Worm (Caenorhabditis elegans) whole organism, L2 larva: Measurements from ENCODE around the gene C27C12.3.
A peak's percentile ranks its signal among the peaks of the same experiment; 100 is the strongest.

Source experiments
- C34F6.9 ChIP-seq: fragments of 150-350 bp; optimal IDR thresholded peaks from 2 replicates; lab custom pipeline; 2014; ENCODE audit warnings: missing biosample characterization, missing genetic modification characterization
- F13H6.1 ChIP-seq: sonication (generic microtip); optimal IDR thresholded peaks from 2 replicates; lab custom pipeline; 2016; ENCODE audit warnings: missing genetic modification characterization, missing compliant biosample characterization
- ZK546.5 ChIP-seq: sonication (generic microtip); optimal IDR thresholded peaks from 2 replicates; lab custom pipeline; 2017; ENCODE audit warnings: missing biosample characterization, missing genetic modification characterization
- alr-1 ChIP-seq: fragments of 150-350 bp; optimal IDR thresholded peaks from 2 replicates; lab custom pipeline; 2014; ENCODE audit warnings: missing biosample characterization, missing genetic modification characterization
- aly-2 ChIP-seq: fragments of 150-350 bp; optimal IDR thresholded peaks from 2 replicates; lab custom pipeline; 2014; ENCODE audit warnings: missing biosample characterization, missing genetic modification characterization
- ama-1 ChIP-seq: fragments of 150-350 bp; optimal IDR thresholded peaks from 2 replicates; lab custom pipeline; 2018; ENCODE audit warnings: inconsistent platforms
- ceh-16 ChIP-seq: fragments of 150-350 bp; optimal IDR thresholded peaks from 2 replicates; lab custom pipeline; 2014; ENCODE audit warnings: missing biosample characterization, missing genetic modification characterization
- crh-2 ChIP-seq: sonication (generic microtip); optimal IDR thresholded peaks from 2 replicates; lab custom pipeline; 2017; ENCODE audit warnings: missing biosample characterization, missing genetic modification characterization
- dmd-4 ChIP-seq: sonication (generic microtip); optimal IDR thresholded peaks from 2 replicates; lab custom pipeline; 2017; ENCODE audit warnings: missing biosample characterization, missing genetic modification characterization
- elt-1 ChIP-seq: fragments of 150-350 bp; optimal IDR thresholded peaks from 2 replicates; lab custom pipeline; 2014; ENCODE audit warnings: missing biosample characterization, missing genetic modification characterization
- elt-3 ChIP-seq: sonication (generic microtip); optimal IDR thresholded peaks from 2 replicates; lab custom pipeline; 2017; ENCODE audit warnings: missing biosample characterization, missing genetic modification characterization
- fos-1 ChIP-seq: fragments of 150-350 bp; optimal IDR thresholded peaks from 2 replicates; lab custom pipeline; 2014; ENCODE audit warnings: missing biosample characterization, missing genetic modification characterization
- gmeb-1 ChIP-seq: fragments of 150-350 bp; optimal IDR thresholded peaks from 2 replicates; lab custom pipeline; 2014; ENCODE audit warnings: missing biosample characterization, missing genetic modification characterization
- lin-11 ChIP-seq: fragments of 150-350 bp; sonication (generic microtip); optimal IDR thresholded peaks from 2 replicates; lab custom pipeline; 2014; ENCODE audit warnings: missing biosample characterization, missing genetic modification characterization, inconsistent platforms, mixed read lengths
- mab-5 ChIP-seq: fragments of 150-350 bp; optimal IDR thresholded peaks from 2 replicates; lab custom pipeline; 2014; ENCODE audit warnings: missing biosample characterization, missing genetic modification characterization
- mdl-1 ChIP-seq, 2 experiments: fragments of 150-350 bp in 1 of 2; sonication (generic microtip) in 1 of 2; optimal IDR thresholded peaks; 2 replicates each; lab custom pipeline; 2017; ENCODE audit warnings: missing biosample characterization in 2 of 2, missing genetic modification characterization in 2 of 2
- nhr-129 ChIP-seq: fragments of 150-350 bp; optimal IDR thresholded peaks from 2 replicates; lab custom pipeline; 2014; ENCODE audit warnings: missing biosample characterization, missing genetic modification characterization
- nhr-21 ChIP-seq: fragments of 150-350 bp; optimal IDR thresholded peaks from 2 replicates; lab custom pipeline; 2014; ENCODE audit warnings: missing biosample characterization, missing genetic modification characterization
- nhr-23 ChIP-seq: fragments of 150-350 bp; optimal IDR thresholded peaks from 2 replicates; lab custom pipeline; 2014; ENCODE audit warnings: missing biosample characterization, missing genetic modification reagents, missing genetic modification characterization
- nhr-25 ChIP-seq: fragments of 150-350 bp; sonication (generic microtip); optimal IDR thresholded peaks from 3 replicates; lab custom pipeline; 2014; ENCODE audit warnings: missing biosample characterization, missing genetic modification characterization
- sem-4 ChIP-seq: fragments of 150-350 bp; optimal IDR thresholded peaks from 2 replicates; lab custom pipeline; 2014; ENCODE audit warnings: missing biosample characterization, missing genetic modification reagents, missing genetic modification characterization
- sma-3 ChIP-seq: sonication (generic microtip); optimal IDR thresholded peaks from 2 replicates; lab custom pipeline; 2016; ENCODE audit warnings: missing genetic modification reagents, missing genetic modification characterization, missing compliant biosample characterization
- sma-9 ChIP-seq, 2 experiments: fragments of 150-350 bp in 1 of 2; sonication (generic microtip) in 1 of 2; optimal IDR thresholded peaks; 2 replicates each; lab custom pipeline; 2014 to 2016; ENCODE audit warnings: missing genetic modification characterization in 2 of 2, mild to moderate bottlenecking in 1 of 2, missing biosample characterization in 1 of 2, missing compliant biosample characterization in 1 of 2, missing genetic modification reagents in 1 of 2, moderate library complexity in 1 of 2
- unc-55 ChIP-seq: fragments of 150-350 bp; sonication (generic microtip); optimal IDR thresholded peaks from 3 replicates; lab custom pipeline; 2014; ENCODE audit warnings: missing biosample characterization, missing genetic modification reagents, missing genetic modification characterization
- zag-1 ChIP-seq: fragments of 150-350 bp; optimal IDR thresholded peaks from 2 replicates; lab custom pipeline; 2014; ENCODE audit warnings: missing biosample characterization, missing genetic modification characterization
- ztf-1 ChIP-seq: fragments of 200-800 bp; sonication (Bioruptor generic); conservative IDR thresholded peaks from 2 replicates; pipeline ENCODE4 v1.3.6; 2022; ENCODE audit warnings: missing genetic modification characterization, missing compliant biosample characterization
- ztf-11 ChIP-seq: sonication (generic microtip); optimal IDR thresholded peaks from 2 replicates; lab custom pipeline; 2017; ENCODE audit warnings: missing biosample characterization, missing genetic modification characterization
- ztf-4 ChIP-seq: fragments of 150-350 bp; optimal IDR thresholded peaks from 2 replicates; lab custom pipeline; 2014; ENCODE audit warnings: missing biosample characterization, missing genetic modification characterization

The C27C12.3 gene

ce11 chrX:14816717-14817116 is 48.9 kb downstream of the C27C12.3 start:
- TF ChIP-seq sma-3 (GFP tag; lab: Kevin White, UChicago) (no peak), ztf-1 (GFP tag; lab: Robert Waterston, UW) (no peak), zag-1 (tag; lab: Kevin White, UChicago) (no peak), nhr-129 (tag; lab: Kevin White, UChicago) (peak; percentile 1), alr-1 (no peak), mdl-1 (tag; optimal IDR thresholded peaks at IDR 0.05; lab: Kevin White, UChicago) (no peak), mab-5 (tag; lab: Kevin White, UChicago) (no peak), crh-2 (peak; percentile 54), sma-9 (GFP tag; optimal IDR thresholded peaks at IDR 0.05; lab: Kevin White, UChicago) (peak; percentile 49), sma-9 (tag; optimal IDR thresholded peaks at IDR 0.05; lab: Kevin White, UChicago) (no peak), ama-1 (lab: Kevin White, UChicago) (peak; percentile 21), ZK546.5 (tag; lab: Kevin White, UChicago) (no peak), fos-1 (tag; lab: Kevin White, UChicago) (peak; percentile 41), F13H6.1 (tag; lab: Kevin White, UChicago) (peak; percentile 10), dmd-4 (tag; lab: Kevin White, UChicago) (no peak)

- TF ChIP-seq nhr-21 (tag; lab: Kevin White, UChicago) (peak; percentile 25), ztf-11 (tag; lab: Kevin White, UChicago) (no peak), aly-2 (tag; lab: Kevin White, UChicago) (no peak), gmeb-1 (tag; lab: Kevin White, UChicago) (peak; percentile 1), fos-1 (tag; lab: Kevin White, UChicago) (no peak), elt-3 (tag; lab: Kevin White, UChicago) (no peak), elt-1 (no peak), ZK546.5 (tag; lab: Kevin White, UChicago) (no peak), lin-11 (tag; lab: Kevin White, UChicago) (no peak), crh-2 (no peak), nhr-23 (tag; lab: Kevin White, UChicago) (no peak), nhr-25 (tag; lab: Kevin White, UChicago) (peak; percentile 0), C34F6.9 (tag; lab: Kevin White, UChicago) (peak; percentile 9), sma-9 (GFP tag; optimal IDR thresholded peaks at IDR 0.05; lab: Kevin White, UChicago) (peak; percentile 39), sma-9 (tag; optimal IDR thresholded peaks at IDR 0.05; lab: Kevin White, UChicago) (no peak), unc-55 (peak; percentile 5), mdl-1 (tag; optimal IDR thresholded peaks at IDR 0.05; lab: Kevin White, UChicago) (no peak), F13H6.1 (tag; lab: Kevin White, UChicago) (no peak), nhr-129 (tag; lab: Kevin White, UChicago) (no peak), ztf-4 (tag; lab: Kevin White, UChicago) (no peak), ama-1 (lab: Kevin White, UChicago) (no peak), ceh-16 (no peak), alr-1 (no peak), sem-4 (tag; lab: Kevin White, UChicago) (no peak)
Measured at ce11 chrX:14815412-14815811, 50.2 kb downstream of the C27C12.3 start.
